Worm (Caenorhabditis elegans) whole organism, mixed stage, embryonic: ENCODE data around the gene clec-41.

Experiments
- M03D4.4 ChIP-seq: sonication (generic microtip); optimal IDR thresholded peaks from 2 replicates; lab custom pipeline; 2017; ENCODE audit warnings: mild to moderate bottlenecking, missing genetic modification characterization, missing compliant biosample characterization
- bed-3 ChIP-seq: fragments of 200-800 bp; sonication (Bioruptor generic); optimal IDR thresholded peaks from 3 replicates; lab custom pipeline; 2018; ENCODE audit warnings: mild to moderate bottlenecking, missing genetic modification characterization, moderate library complexity, missing compliant biosample characterization
- blmp-1 ChIP-seq: fragments of 150-350 bp; optimal IDR thresholded peaks from 2 replicates; lab custom pipeline; 2014; ENCODE audit warnings: missing biosample characterization, missing genetic modification characterization
- ceh-39 ChIP-seq: fragments of 150-350 bp; optimal IDR thresholded peaks from 2 replicates; lab custom pipeline; 2014; ENCODE audit warnings: missing biosample characterization, missing genetic modification characterization
- ceh-43 ChIP-seq: fragments of 200-800 bp; sonication (Bioruptor generic); optimal IDR thresholded peaks from 2 replicates; lab custom pipeline; 2018; ENCODE audit warnings: mild to moderate bottlenecking, missing genetic modification characterization, moderate library complexity, missing compliant biosample characterization
- ceh-83 ChIP-seq: fragments of 200-800 bp; sonication (Bioruptor generic); optimal IDR thresholded peaks from 2 replicates; lab custom pipeline; 2018; ENCODE audit warnings: mild to moderate bottlenecking, missing genetic modification characterization, missing compliant biosample characterization
- ces-1 ChIP-seq: fragments of 150-350 bp; optimal IDR thresholded peaks from 2 replicates; lab custom pipeline; 2014; ENCODE audit warnings: missing biosample characterization, missing genetic modification reagents, missing genetic modification characterization
- cnd-1 ChIP-seq: fragments of 200-800 bp; sonication (Bioruptor generic); optimal IDR thresholded peaks from 2 replicates; lab custom pipeline; 2018; ENCODE audit warnings: mild to moderate bottlenecking, missing genetic modification characterization, missing compliant biosample characterization
- drap-1 ChIP-seq: fragments of 200-800 bp; sonication (Bioruptor generic); optimal IDR thresholded peaks from 3 replicates; lab custom pipeline; 2018; ENCODE audit warnings: mild to moderate bottlenecking, missing genetic modification characterization, missing compliant biosample characterization
- elt-1 ChIP-seq: sonication (generic microtip); optimal IDR thresholded peaks from 2 replicates; lab custom pipeline; 2017; ENCODE audit warnings: missing genetic modification characterization, mild to moderate bottlenecking, missing compliant biosample characterization, antibody characterized with exemption, moderate library complexity, borderline replicate concordance; ENCODE audit not compliant: insufficient read depth
- ham-2 ChIP-seq: fragments of 200-800 bp; sonication (Bioruptor generic); optimal IDR thresholded peaks from 2 replicates; lab custom pipeline; 2018; ENCODE audit warnings: mild to moderate bottlenecking, missing genetic modification characterization, missing compliant biosample characterization
- hlh-1 ChIP-seq: fragments of 150-350 bp; optimal IDR thresholded peaks from 2 replicates; lab custom pipeline; 2014; ENCODE audit warnings: missing biosample characterization, missing genetic modification reagents, missing genetic modification characterization
- lin-13 ChIP-seq: fragments of 150-350 bp; optimal IDR thresholded peaks from 2 replicates; lab custom pipeline; 2014; ENCODE audit warnings: missing biosample characterization, missing genetic modification characterization
- lin-32 ChIP-seq: fragments of 200-800 bp; sonication (Bioruptor generic); optimal IDR thresholded peaks from 2 replicates; lab custom pipeline; 2018; ENCODE audit warnings: mild to moderate bottlenecking, missing genetic modification characterization, missing compliant biosample characterization
- lsy-2 ChIP-seq: fragments of 150-350 bp; optimal IDR thresholded peaks from 2 replicates; lab custom pipeline; 2014; ENCODE audit warnings: missing biosample characterization, missing genetic modification characterization
- mep-1 ChIP-seq: fragments of 150-350 bp; optimal IDR thresholded peaks from 2 replicates; lab custom pipeline; 2017; ENCODE audit warnings: missing biosample characterization, missing genetic modification reagents, missing genetic modification characterization, inconsistent platforms
- nhr-12 ChIP-seq: fragments of 150-350 bp; optimal IDR thresholded peaks from 2 replicates; lab custom pipeline; 2014; ENCODE audit warnings: missing biosample characterization, missing genetic modification characterization
- nhr-2 ChIP-seq: fragments of 150-350 bp; optimal IDR thresholded peaks from 2 replicates; lab custom pipeline; 2014; ENCODE audit warnings: missing biosample characterization, missing genetic modification characterization
- nhr-237 ChIP-seq: fragments of 150-350 bp; optimal IDR thresholded peaks from 2 replicates; lab custom pipeline; 2014; ENCODE audit warnings: missing biosample characterization, missing genetic modification characterization
- nhr-28 ChIP-seq: fragments of 150-350 bp; optimal IDR thresholded peaks from 2 replicates; lab custom pipeline; 2014; ENCODE audit warnings: missing biosample characterization, missing genetic modification characterization
- nhr-76 ChIP-seq: sonication (generic microtip); optimal IDR thresholded peaks from 2 replicates; lab custom pipeline; 2017; ENCODE audit warnings: missing biosample characterization, missing genetic modification characterization
- pha-4 ChIP-seq: fragments of 150-350 bp; optimal IDR thresholded peaks from 2 replicates; lab custom pipeline; 2018; ENCODE audit warnings: missing biosample characterization, missing genetic modification reagents, missing genetic modification characterization
- tbx-8 ChIP-seq: fragments of 200-800 bp; sonication (Bioruptor generic); optimal IDR thresholded peaks from 2 replicates; lab custom pipeline; 2018; ENCODE audit warnings: mild to moderate bottlenecking, missing genetic modification characterization, moderate library complexity, missing compliant biosample characterization
- unc-120 ChIP-seq: sonication (generic microtip); optimal IDR thresholded peaks from 2 replicates; lab custom pipeline; 2017; ENCODE audit warnings: missing genetic modification characterization, missing compliant biosample characterization; ENCODE audit not compliant: poor library complexity, severe bottlenecking
- unc-62 ChIP-seq: fragments of 150-350 bp; optimal IDR thresholded peaks from 2 replicates; lab custom pipeline; 2014; ENCODE audit warnings: missing biosample characterization, missing genetic modification reagents, missing genetic modification characterization
- zip-8 ChIP-seq: fragments of 150-350 bp; optimal IDR thresholded peaks from 2 replicates; lab custom pipeline; 2014; ENCODE audit warnings: missing biosample characterization, missing genetic modification characterization

clec-41 gene

ce11 chrV:13121266-13121665, 16.6 kb downstream of the clec-41 start:
- TF ChIP-seq zip-8 (tag; lab: Kevin White, UChicago) = peak; percentile 57
- no peak for TF ChIP-seq hlh-1 (tag; lab: Kevin White, UChicago)

- TF ChIP-seq ceh-83 (GFP tag; lab: Kevin White, UChicago) = no peak
- TF ChIP-seq nhr-28 = no peak
- peak; percentile 9 for TF ChIP-seq ces-1
- peak; percentile 66 for TF ChIP-seq unc-62 (GFP tag; lab: Kevin White, UChicago)
- TF ChIP-seq unc-120 (tag; lab: Kevin White, UChicago) = no peak
- peak; percentile 73 for TF ChIP-seq cnd-1 (tag; lab: Kevin White, UChicago)
- TF ChIP-seq nhr-237 = no peak
- no peak for TF ChIP-seq bed-3
- TF ChIP-seq lin-13 (tag; lab: Kevin White, UChicago) = no peak
- TF ChIP-seq zip-8 (tag; lab: Kevin White, UChicago) = no peak
- TF ChIP-seq elt-1 (tag; lab: Kevin White, UChicago) = no peak
- no peak for TF ChIP-seq nhr-12
- no peak for TF ChIP-seq ceh-43 (GFP tag; lab: Kevin White, UChicago)
- peak; percentile 91 for TF ChIP-seq lin-32
Observed at ce11 chrV:13120097-13120496, 17.8 kb downstream of the clec-41 start, which contains the start of gene max-1. TSS of gene max-1 (minus strand) at chrV:13120220.

- TF ChIP-seq hlh-1 (tag; lab: Kevin White, UChicago) (no peak), elt-1 (tag; lab: Kevin White, UChicago) (peak; percentile 25), ham-2 (peak; percentile 33), zip-8 (tag; lab: Kevin White, UChicago) (peak; percentile 75), ces-1 (no peak), lsy-2 (no peak), tbx-8 (GFP tag; lab: Kevin White, UChicago) (no peak), drap-1 (GFP tag; lab: Kevin White, UChicago) (no peak)
Observed at ce11 chrV:13116114-13116603, 21.7 kb downstream of the clec-41 start, which contains the start of gene acly-2. TSS of gene acly-2 (plus strand) at chrV:13116488.

- TF ChIP-seq M03D4.4 (tag; lab: Kevin White, UChicago) (no peak), cnd-1 (tag; lab: Kevin White, UChicago) (no peak), ces-1 (peak; percentile 95), nhr-76 (tag; lab: Kevin White, UChicago) (no peak), nhr-28 (no peak), nhr-2 (tag; lab: Kevin White, UChicago) (no peak)
- TF ChIP-seq, all 35 proteins: peak for 1
Observed at ce11 chrV:13114552-13115237, 23.2 kb downstream of the clec-41 start.

- TF ChIP-seq ces-1 (peak; percentile 97), mep-1 (no peak)
Observed at ce11 chrV:13112937-13113497, 24.9 kb downstream of the clec-41 start.

- no peak for TF ChIP-seq nhr-12
- no peak for TF ChIP-seq hlh-1 (tag; lab: Kevin White, UChicago)
- peak; percentile 68 for TF ChIP-seq ces-1
- TF ChIP-seq ceh-39 (tag; lab: Kevin White, UChicago) = no peak
- TF ChIP-seq pha-4 (tag; lab: Kevin White, UChicago) = no peak
- no peak for TF ChIP-seq blmp-1 (tag; lab: Kevin White, UChicago)
- TF ChIP-seq elt-1 (tag; lab: Kevin White, UChicago) = no peak
- no peak for TF ChIP-seq nhr-76 (tag; lab: Kevin White, UChicago)
- TF ChIP-seq nhr-237 = no peak
- TF ChIP-seq, all 35 proteins: peak for 1
Observed at ce11 chrV:13111599-13112191, 26.2 kb downstream of the clec-41 start.
